Worm (Caenorhabditis elegans): ENCODE measurements around the gene nipi-3.

ce11 chrX:15616443-15616842 lies 8.7 kb downstream of the nipi-3 start, which contains the start of gene ergi-3:
- TF ChIP-seq nhr-12 (tag; optimal IDR thresholded peaks at IDR 0.05): no peak
- TF ChIP-seq lin-32 (GFP tag; optimal IDR thresholded peaks at IDR 0.05): no peak

All from whole organism, mixed stage, embryonic.